Worm (Caenorhabditis elegans): ENCODE results near the gene gst-21.

DNA sequence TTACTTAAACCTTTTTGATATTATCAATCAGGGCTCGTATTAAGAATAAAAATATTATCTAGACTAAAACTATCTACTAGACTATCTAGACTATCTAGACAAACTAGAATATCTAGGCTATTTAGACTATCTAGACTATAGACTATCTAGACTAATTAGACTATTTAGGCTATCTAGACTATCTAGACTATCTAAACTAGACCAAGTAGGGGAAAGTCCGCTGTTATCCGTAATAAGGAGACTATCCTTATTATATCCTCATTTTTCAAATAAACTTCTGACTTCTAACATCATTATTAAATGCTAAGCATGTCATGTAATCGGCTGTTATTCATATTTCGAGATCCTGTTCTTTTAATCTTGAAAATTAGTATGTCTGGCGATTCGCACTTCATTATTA, 9.9 kb downstream of the gst-21 start, which contains the start of gene srw-101:
- TF ChIP-seq him-1 (tag; optimal IDR thresholded peaks at IDR 0.05) (no peak), dao-5 (tag; optimal IDR thresholded peaks at IDR 0.05) (no peak), W03F9.2 (tag; optimal IDR thresholded peaks at IDR 0.05) (no peak)

Data from whole organism, L4/young adult.